Fruit fly (Drosophila melanogaster) whole organism, adult: ENCODE data around the gene otu.

Source experiments
- CG11617 ChIP-seq: fragments of 200-800 bp; sonication (Bioruptor generic); optimal IDR thresholded peaks from 2 replicates; lab custom pipeline; 2017; ENCODE audit warnings: mild to moderate bottlenecking, missing biosample characterization, missing genetic modification reagents, missing genetic modification characterization
- CG12768 ChIP-seq: fragments of 200-800 bp; sonication (Bioruptor generic); optimal IDR thresholded peaks from 2 replicates; lab custom pipeline; 2017; ENCODE audit warnings: missing biosample characterization, missing genetic modification characterization, mild to moderate bottlenecking, moderate library complexity, missing genetic modification reagents
- CG14711 ChIP-seq: fragments of 200-800 bp; sonication (Bioruptor generic); optimal IDR thresholded peaks from 2 replicates; lab custom pipeline; 2018; ENCODE audit warnings: missing biosample characterization, mild to moderate bottlenecking, missing genetic modification characterization, moderate library complexity
- CG33017 ChIP-seq: fragments of 200-800 bp; sonication (Bioruptor generic); optimal IDR thresholded peaks from 2 replicates; lab custom pipeline; 2018; ENCODE audit warnings: missing biosample characterization, mild to moderate bottlenecking, missing genetic modification characterization, moderate library complexity
- CG5204 ChIP-seq: fragments of 200-800 bp; sonication (Bioruptor generic); optimal IDR thresholded peaks from 2 replicates; lab custom pipeline; 2016; ENCODE audit warnings: missing biosample characterization, missing genetic modification characterization
- CG7045 ChIP-seq: fragments of 200-800 bp; sonication (Bioruptor generic); optimal IDR thresholded peaks from 2 replicates; lab custom pipeline; 2017; ENCODE audit warnings: missing biosample characterization, mild to moderate bottlenecking, missing genetic modification characterization
- CG7101 ChIP-seq: fragments of 200-800 bp; sonication (Bioruptor generic); optimal IDR thresholded peaks from 2 replicates; lab custom pipeline; 2018; ENCODE audit warnings: missing biosample characterization, mild to moderate bottlenecking, missing genetic modification characterization, moderate library complexity
- Crg-1 ChIP-seq: fragments of 200-800 bp; sonication (Bioruptor generic); optimal IDR thresholded peaks from 2 replicates; lab custom pipeline; 2016; ENCODE audit warnings: missing biosample characterization, missing genetic modification characterization
- cic ChIP-seq: fragments of 200-800 bp; sonication (Bioruptor generic); optimal IDR thresholded peaks from 2 replicates; lab custom pipeline; 2017; ENCODE audit warnings: missing biosample characterization, mild to moderate bottlenecking, missing genetic modification characterization, moderate library complexity
- cnc ChIP-seq, 2 experiments: fragments of >200 bp; optimal IDR thresholded peaks; 2 replicates each; lab custom pipeline; 2017
- kay ChIP-seq: fragments of 200-800 bp; sonication (Bioruptor generic); peaks from one replicate; lab custom pipeline; 2016; ENCODE audit warnings: missing biosample characterization, missing genetic modification characterization, borderline replicate concordance
- ovo ChIP-seq: fragments of 200-800 bp; sonication (Bioruptor generic); optimal IDR thresholded peaks from 2 replicates; lab custom pipeline; 2016; ENCODE audit warnings: missing biosample characterization, missing genetic modification characterization
- tj ChIP-seq: fragments of 200-800 bp; sonication (Bioruptor generic); optimal IDR thresholded peaks from 3 replicates; lab custom pipeline; 2017; ENCODE audit warnings: missing biosample characterization, mild to moderate bottlenecking, missing genetic modification characterization, moderate library complexity

dm6 chrX:8523572-8524155 lies 34.3 kb upstream of the otu start:
- TF ChIP-seq CG7101 (tag; lab: Kevin White, UChicago) (no peak), CG5204 (GFP tag; lab: Kevin White, UChicago) (no peak), tj (GFP tag; lab: Kevin White, UChicago) (peak; percentile 40), cic (GFP tag; lab: Kevin White, UChicago) (no peak), CG11617 (GFP tag; lab: Kevin White, UChicago) (no peak), cnc (optimal IDR thresholded peaks at IDR 0.05; lab: Kevin White, UChicago) (no peak), kay (GFP tag; lab: Kevin White, UChicago) (no peak), ovo (GFP tag; lab: Kevin White, UChicago) (no peak), CG33017 (tag; lab: Kevin White, UChicago) (no peak), Crg-1 (GFP tag; lab: Kevin White, UChicago) (no peak), CG12768 (GFP tag; lab: Kevin White, UChicago) (no peak), CG7045 (GFP tag; lab: Kevin White, UChicago) (no peak), CG14711 (tag; lab: Kevin White, UChicago) (no peak)
